Worm (Caenorhabditis elegans): ENCODE results near the gene aars-1.

aars-1 gene

DNA sequence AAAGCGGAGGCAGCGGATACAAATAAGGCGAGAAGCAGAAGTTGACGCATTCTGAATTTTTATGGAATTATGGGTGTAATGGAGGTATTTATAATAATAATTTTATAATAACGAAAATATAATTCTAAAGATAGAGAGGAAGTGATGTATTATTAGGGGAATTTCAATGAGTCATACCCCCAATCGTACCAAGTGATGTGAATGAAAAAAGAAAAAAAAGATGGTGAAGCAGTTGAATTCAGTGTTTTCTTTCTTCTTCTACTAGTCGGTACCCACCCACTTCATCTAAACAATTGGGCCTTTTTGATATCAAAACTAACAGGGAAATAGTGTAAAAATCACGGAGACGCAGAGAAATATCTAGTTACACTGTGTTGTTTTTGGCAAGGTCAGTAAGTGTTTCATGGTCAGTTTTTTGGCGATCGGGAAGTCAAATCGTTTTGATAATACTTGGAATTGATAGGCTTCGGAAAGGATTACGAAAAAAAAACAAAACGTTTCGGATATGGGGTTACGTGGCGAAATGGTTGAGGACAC lies 22.5 kb upstream of the aars-1 start, which contains the start of gene ttr-18:
Gene ttr-18, minus strand, starts transcription at position 51 of the 537 bp plus-strand sequence.
- TF ChIP-seq ceh-34 (tag; optimal IDR thresholded peaks at IDR 0.05) (no peak), nhr-11 (tag; optimal IDR thresholded peaks at IDR 0.05) (no peak), unc-55 (GFP tag; optimal IDR thresholded peaks at IDR 0.05) (no peak), ceh-14 (tag; optimal IDR thresholded peaks at IDR 0.05) (no peak), K09A11.1 (tag; optimal IDR thresholded peaks at IDR 0.05; ENCODE audit: insufficient read depth) (no peak)

DNA sequence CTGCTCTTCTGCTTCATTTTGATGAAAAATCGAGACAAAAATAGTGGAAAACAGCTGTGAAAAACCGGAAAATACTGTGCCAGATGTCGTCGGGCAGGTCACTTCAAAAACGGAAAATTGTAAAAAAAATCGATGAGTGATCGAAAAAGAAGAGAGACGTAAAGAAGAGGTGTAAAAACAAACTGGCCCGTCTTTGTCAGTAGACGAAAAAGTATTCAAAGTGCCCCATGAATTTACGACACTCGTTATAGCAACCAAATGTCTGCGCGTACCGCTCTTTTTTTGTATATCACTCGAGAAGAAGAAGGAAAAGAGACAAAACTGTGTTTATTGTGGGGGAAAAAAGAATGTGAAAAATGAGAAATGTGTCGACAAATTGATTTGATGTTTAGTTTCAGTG lies 20.9 kb upstream of the aars-1 start, which contains the start of gene twk-5:
Gene twk-5, minus strand, starts transcription at position 101 of the 400 bp plus-strand sequence.
- TF ChIP-seq hlh-13 (GFP tag; optimal IDR thresholded peaks at IDR 0.05), result no peak
- no peak for TF ChIP-seq nfya-1 (tag; optimal IDR thresholded peaks at IDR 0.05)
- no peak for TF ChIP-seq tbx-2 (tag; optimal IDR thresholded peaks at IDR 0.05)
- no peak for TF ChIP-seq odd-2 (tag; optimal IDR thresholded peaks at IDR 0.05)
- no peak for TF ChIP-seq sdc-2 (tag; optimal IDR thresholded peaks at IDR 0.05)
- TF ChIP-seq ceh-45 (GFP tag; IDR thresholded peaks at IDR 0.05), result no peak
- no peak for TF ChIP-seq elt-4 (tag; optimal IDR thresholded peaks at IDR 0.05)
- no peak for TF ChIP-seq ceh-19 (GFP tag; optimal IDR thresholded peaks at IDR 0.05)
- TF ChIP-seq hlh-15 (tag; optimal IDR thresholded peaks at IDR 0.05), result no peak
- TF ChIP-seq ceh-14 (tag; optimal IDR thresholded peaks at IDR 0.05), result no peak
- TF ChIP-seq fax-1 (tag; optimal IDR thresholded peaks at IDR 0.05), result no peak
- TF ChIP-seq ceh-30 (tag; optimal IDR thresholded peaks at IDR 0.05), result no peak
- no peak for TF ChIP-seq unc-55 (GFP tag; optimal IDR thresholded peaks at IDR 0.05)
- no peak for TF ChIP-seq elt-2 (tag; optimal IDR thresholded peaks at IDR 0.05)
- no peak for TF ChIP-seq nhr-11 (tag; optimal IDR thresholded peaks at IDR 0.05)
- no peak for TF ChIP-seq pag-3 (tag; optimal IDR thresholded peaks at IDR 0.05; ENCODE audit: borderline replicate concordance)
- TF ChIP-seq unc-86 (tag; optimal IDR thresholded peaks at IDR 0.05), result no peak

ce11 chrII:11484600-11484999 lies 20.3 kb upstream of the aars-1 start:
- TF ChIP-seq nhr-11 (tag; optimal IDR thresholded peaks at IDR 0.05), result no peak
- TF ChIP-seq ets-4 (tag; optimal IDR thresholded peaks at IDR 0.05), result peak; percentile 56
- TF ChIP-seq odd-2 (tag; optimal IDR thresholded peaks at IDR 0.05), result peak; percentile 80
- peak; percentile 95 for TF ChIP-seq ceh-45 (GFP tag; IDR thresholded peaks at IDR 0.05)
- peak; percentile 86 for TF ChIP-seq ceh-2 (tag; optimal IDR thresholded peaks at IDR 0.05)
- no peak for TF ChIP-seq pros-1 (tag; optimal IDR thresholded peaks at IDR 0.05)
- TF ChIP-seq elt-2 (tag; optimal IDR thresholded peaks at IDR 0.05), result peak; percentile 98
- peak; percentile 96 for TF ChIP-seq ceh-19 (GFP tag; optimal IDR thresholded peaks at IDR 0.05)
- peak; percentile 94 for TF ChIP-seq ceh-48 (tag; optimal IDR thresholded peaks at IDR 0.05)
- TF ChIP-seq dve-1 (tag; optimal IDR thresholded peaks at IDR 0.05), result peak; percentile 88
- TF ChIP-seq lim-6 (tag; optimal IDR thresholded peaks at IDR 0.05), result peak; percentile 76
- peak; percentile 26 for TF ChIP-seq ceh-22 (tag; optimal IDR thresholded peaks at IDR 0.05)
- TF ChIP-seq pag-3 (tag; optimal IDR thresholded peaks at IDR 0.05; ENCODE audit: borderline replicate concordance), result peak; percentile 80
- peak; percentile 95 for TF ChIP-seq tbx-2 (tag; optimal IDR thresholded peaks at IDR 0.05)
- peak; percentile 95 for TF ChIP-seq F13H6.1 (tag; optimal IDR thresholded peaks at IDR 0.05)
- peak; percentile 93 for TF ChIP-seq fax-1 (tag; optimal IDR thresholded peaks at IDR 0.05)
- TF ChIP-seq eyg-1 (tag; optimal IDR thresholded peaks at IDR 0.05), result peak; percentile 95
- TF ChIP-seq npax-4 (tag; optimal IDR thresholded peaks at IDR 0.05), result peak; percentile 95
- TF ChIP-seq gmeb-2 (tag; optimal IDR thresholded peaks at IDR 0.05), result peak; percentile 97
- TF ChIP-seq unc-55 (GFP tag; optimal IDR thresholded peaks at IDR 0.05), result no peak
- peak; percentile 96 for TF ChIP-seq fkh-6 (tag; optimal IDR thresholded peaks at IDR 0.05)
- peak; percentile 70 for TF ChIP-seq unc-42 (tag; optimal IDR thresholded peaks at IDR 0.05)
- peak; percentile 81 for TF ChIP-seq nfya-1 (tag; optimal IDR thresholded peaks at IDR 0.05)
- TF ChIP-seq unc-86 (tag; optimal IDR thresholded peaks at IDR 0.05), result peak; percentile 93
- TF ChIP-seq madf-2 (tag; optimal IDR thresholded peaks at IDR 0.05), result peak; percentile 95
- TF ChIP-seq ceh-6 (GFP tag; optimal IDR thresholded peaks at IDR 0.05), result peak; percentile 96
- TF ChIP-seq rnt-1 (tag; optimal IDR thresholded peaks at IDR 0.05), result peak; percentile 37
- peak; percentile 97 for TF ChIP-seq sox-4 (tag; optimal IDR thresholded peaks at IDR 0.05)
- TF ChIP-seq hlh-30 (tag; optimal IDR thresholded peaks at IDR 0.05; ENCODE audit: insufficient read depth), result peak; percentile 78
- peak; percentile 85 for TF ChIP-seq ceh-31 (tag; optimal IDR thresholded peaks at IDR 0.05)
- TF ChIP-seq mec-3 (tag; optimal IDR thresholded peaks at IDR 0.05; ENCODE audit: borderline replicate concordance), result peak; percentile 87
- TF ChIP-seq K02D7.2 (tag; optimal IDR thresholded peaks at IDR 0.05), result peak; percentile 96
- TF ChIP-seq ttx-3 (tag; optimal IDR thresholded peaks at IDR 0.05), result peak; percentile 96
- peak; percentile 94 for TF ChIP-seq ceh-14 (tag; optimal IDR thresholded peaks at IDR 0.05)
- peak; percentile 97 for TF ChIP-seq pat-9 (tag; optimal IDR thresholded peaks at IDR 0.05)
- TF ChIP-seq tbx-7 (tag; optimal IDR thresholded peaks at IDR 0.05), result peak; percentile 35
- peak; percentile 96 for TF ChIP-seq hlh-15 (tag; optimal IDR thresholded peaks at IDR 0.05)
- TF ChIP-seq ceh-9 (tag; optimal IDR thresholded peaks at IDR 0.05), result peak; percentile 95
- peak; percentile 85 for TF ChIP-seq C08G9.2 (tag; optimal IDR thresholded peaks at IDR 0.05)
